Fruit fly (Drosophila melanogaster) whole organism: ENCODE measurements around the gene Tep3.
A peak's percentile ranks its signal among the peaks of the same experiment; 100 is the strongest.

Experiments
- CG8478 ChIP-seq: fragments of >200 bp; optimal IDR thresholded peaks from 2 replicates; lab custom pipeline; 2018; ENCODE audit warnings: inconsistent platforms
- Dll ChIP-seq: fragments of >200 bp; optimal IDR thresholded peaks from 2 replicates; lab custom pipeline; 2017
- EcR ChIP-seq, 2 experiments: fragments of >200 bp; optimal IDR thresholded peaks; 2 replicates each; lab custom pipeline; 2017; ENCODE audit warnings: missing biosample characterization in 2 of 2, missing genetic modification characterization in 2 of 2, missing genetic modification reagents in 2 of 2
- pan ChIP-seq: fragments of >200 bp; optimal IDR thresholded peaks from 2 replicates; lab custom pipeline; 2017
- psq ChIP-seq: fragments of >200 bp; optimal IDR thresholded peaks from 2 replicates; lab custom pipeline; 2017
- usp ChIP-seq: fragments of >200 bp; optimal IDR thresholded peaks from 2 replicates; lab custom pipeline; 2017; ENCODE audit warnings: missing biosample characterization, missing genetic modification characterization, mixed read lengths

Gene Tep3

DNA sequence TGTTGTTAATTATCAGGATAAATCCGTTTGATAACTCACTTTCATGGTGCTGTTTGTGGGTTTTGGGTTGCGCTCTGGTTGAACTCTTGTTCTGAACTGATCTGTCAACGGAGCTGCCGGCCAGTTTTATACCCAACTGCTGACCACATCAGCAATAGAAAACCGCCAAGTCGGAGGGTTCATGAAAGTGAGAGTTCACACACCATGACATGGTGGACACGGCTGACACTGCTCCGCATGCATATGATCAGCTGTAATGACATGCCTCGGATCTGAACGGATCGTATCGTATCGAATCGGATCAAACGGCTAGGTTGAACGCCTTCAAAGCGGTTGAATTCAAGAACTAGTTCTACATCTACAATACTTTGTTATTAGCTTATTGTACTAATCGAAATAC lies 38.8 kb downstream of the Tep3 start, which contains the start of gene Acp1:
Acp1 (minus strand) TSS at position 101 of the 400 bp plus-strand sequence.
- TF ChIP-seq psq (lab: Kevin White, UChicago) (no peak), usp (GFP tag; lab: Kevin White, UChicago) (no peak), CG8478 (lab: Kevin White, UChicago) (no peak), pan (lab: Kevin White, UChicago) (no peak), Dll (lab: Kevin White, UChicago) (no peak), EcR (GFP tag; optimal IDR thresholded peaks at IDR 0.05; lab: Kevin White, UChicago) (no peak)

DNA sequence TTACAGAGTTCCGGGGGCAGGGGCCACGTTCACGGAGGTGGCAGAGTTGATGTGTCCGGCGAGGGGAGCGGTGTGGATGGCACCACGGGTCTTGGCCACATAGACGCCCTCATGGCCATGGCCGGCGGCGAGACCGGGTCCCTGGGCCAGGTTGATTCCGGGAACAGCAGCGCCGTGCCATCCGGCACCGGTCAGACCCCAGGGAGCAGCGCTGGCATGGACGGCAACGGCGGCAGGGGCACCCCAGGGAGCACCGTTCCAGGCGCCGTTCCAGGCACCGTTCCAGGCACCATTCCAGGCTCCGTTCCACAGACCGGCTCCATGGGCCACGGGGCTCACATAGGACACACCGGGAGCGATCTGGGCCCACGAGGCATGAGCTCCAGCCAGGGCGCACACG lies 41.6 kb downstream of the Tep3 start:
- TF ChIP-seq pan (lab: Kevin White, UChicago) (no peak), EcR (GFP tag; optimal IDR thresholded peaks at IDR 0.05; lab: Kevin White, UChicago) (no peak), Dll (lab: Kevin White, UChicago) (no peak), CG8478 (lab: Kevin White, UChicago) (no peak), usp (GFP tag; lab: Kevin White, UChicago) (no peak), psq (lab: Kevin White, UChicago) (no peak)

DNA sequence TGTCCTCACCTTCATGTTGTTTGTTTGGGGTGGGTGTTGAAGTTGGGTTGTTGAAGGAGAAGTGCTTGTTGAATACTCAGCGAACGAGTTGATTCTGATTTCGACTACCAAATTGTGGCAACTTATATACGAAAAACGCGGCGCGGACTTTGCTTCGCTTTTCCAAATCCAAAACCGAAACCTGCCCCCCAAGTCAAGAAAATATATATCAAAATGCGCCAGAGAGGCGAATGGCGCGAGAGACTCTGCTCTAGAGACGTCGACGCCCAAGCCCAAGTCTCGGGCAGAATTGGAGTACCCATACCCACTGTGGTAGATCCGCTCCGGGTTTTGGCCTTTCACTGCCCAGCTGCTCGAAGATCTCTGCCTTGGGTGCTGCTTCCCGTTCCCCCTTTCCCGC lies 42.1 kb downstream of the Tep3 start, which contains the start of gene CG7214:
CG7214 (minus strand) TSS at position 101 of the 400 bp plus-strand sequence.
- TF ChIP-seq EcR (GFP tag; optimal IDR thresholded peaks at IDR 0.05; lab: Kevin White, UChicago) = no peak
- TF ChIP-seq CG8478 (lab: Kevin White, UChicago) = no peak
- no peak for TF ChIP-seq pan (lab: Kevin White, UChicago)

DNA sequence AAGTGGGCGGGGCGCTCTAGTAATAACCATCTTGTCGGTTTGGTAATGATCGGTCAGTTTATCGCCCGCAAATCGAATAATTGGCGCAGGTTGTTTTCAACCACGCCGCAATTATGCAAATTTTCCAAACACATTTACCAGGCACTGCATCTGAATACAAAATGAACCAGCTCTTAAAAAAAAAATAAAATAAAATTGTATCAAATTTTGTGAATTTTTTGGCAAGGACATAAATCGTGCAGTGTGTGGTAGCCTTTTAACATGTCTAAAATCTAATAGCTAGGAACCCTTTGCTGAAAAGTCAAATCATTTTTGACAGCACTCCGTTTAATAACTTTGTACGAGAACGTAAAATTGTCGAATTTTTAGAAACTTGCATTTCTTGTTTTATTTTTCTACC lies 44.4 kb downstream of the Tep3 start, which contains the start of gene ATPsynGL:
ATPsynGL (plus strand) TSS at position 301 of the 400 bp plus-strand sequence.
- no peak for TF ChIP-seq EcR (GFP tag; optimal IDR thresholded peaks at IDR 0.05; lab: Kevin White, UChicago)
- TF ChIP-seq CG8478 (lab: Kevin White, UChicago) = no peak
- no peak for TF ChIP-seq usp (GFP tag; lab: Kevin White, UChicago)
- no peak for TF ChIP-seq pan (lab: Kevin White, UChicago)
- no peak for TF ChIP-seq psq (lab: Kevin White, UChicago)
- no peak for TF ChIP-seq Dll (lab: Kevin White, UChicago)

DNA sequence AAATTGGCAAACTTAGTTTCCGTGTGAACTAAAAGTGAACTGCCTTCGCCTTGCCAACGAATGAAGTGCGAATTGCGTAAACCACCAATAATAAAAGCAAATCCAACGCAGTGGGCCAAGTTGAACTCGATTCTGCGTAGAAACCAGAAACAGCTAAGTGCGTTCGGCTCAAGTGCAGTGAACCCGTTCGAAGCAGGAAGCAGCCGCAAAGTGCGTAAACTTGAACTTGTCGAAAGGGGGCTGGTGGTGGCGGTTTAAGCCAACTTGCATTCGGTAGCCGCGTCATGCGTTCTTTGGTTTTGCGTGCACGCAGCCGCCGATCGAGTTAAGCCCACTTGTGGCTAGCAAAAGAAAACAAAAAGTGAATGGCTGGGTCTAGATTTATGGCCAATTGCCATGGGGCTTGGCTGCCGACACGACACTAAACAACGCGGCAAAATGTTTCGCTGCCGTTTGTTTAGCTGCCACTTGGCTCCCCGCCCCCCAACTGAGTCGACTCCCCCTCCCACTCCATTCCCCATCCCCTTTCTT lies 48.1 kb downstream of the Tep3 start:
- TF ChIP-seq pan (lab: Kevin White, UChicago) (no peak), EcR (GFP tag; optimal IDR thresholded peaks at IDR 0.05; lab: Kevin White, UChicago) (peak in 1 of 2 experiments; percentile 72), psq (lab: Kevin White, UChicago) (no peak)

DNA sequence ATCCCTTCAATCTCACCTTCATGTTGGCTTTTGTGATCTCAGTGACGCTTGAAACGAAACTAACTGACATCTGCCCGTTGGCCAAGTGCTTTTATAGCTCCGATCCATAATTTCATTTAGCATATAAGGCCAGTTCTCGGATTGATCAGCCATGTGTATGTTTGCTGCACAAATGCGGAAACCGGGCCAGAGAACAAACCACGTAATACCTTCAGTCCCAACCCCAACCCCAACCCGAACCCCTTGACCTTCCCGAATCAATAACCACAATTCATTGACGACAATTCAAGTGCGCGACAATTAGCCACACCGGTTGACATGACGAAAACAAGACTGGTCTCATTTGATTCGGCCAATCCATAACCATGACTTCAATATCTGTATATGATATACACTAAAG lies 50.5 kb downstream of the Tep3 start, which contains the start of gene CG7203:
CG7203 (minus strand) TSS at position 101 of the 400 bp plus-strand sequence.
- TF ChIP-seq usp (GFP tag; lab: Kevin White, UChicago) (no peak), pan (lab: Kevin White, UChicago) (no peak), psq (lab: Kevin White, UChicago) (no peak), EcR (GFP tag; optimal IDR thresholded peaks at IDR 0.05; lab: Kevin White, UChicago) (no peak), CG8478 (lab: Kevin White, UChicago) (no peak), Dll (lab: Kevin White, UChicago) (no peak)

DNA sequence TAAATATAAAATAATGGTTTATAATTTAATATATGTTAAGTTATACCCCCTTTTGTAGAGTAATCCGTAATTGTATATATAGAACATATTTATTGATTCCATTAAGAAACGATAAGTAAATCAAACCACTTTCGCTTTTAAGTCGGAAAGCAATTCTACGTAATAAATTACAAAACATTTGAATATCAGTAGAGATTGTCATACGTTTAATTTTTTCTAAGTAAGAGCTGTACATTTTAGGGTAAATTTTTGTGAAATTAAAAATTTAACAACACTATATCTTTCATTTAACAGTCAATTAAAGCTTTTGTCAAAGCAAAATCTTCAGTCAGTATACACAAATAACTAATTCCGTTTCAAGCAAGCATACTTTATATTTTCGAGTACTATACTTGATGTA lies 51.3 kb downstream of the Tep3 start, which contains the start of gene CG46025:
CG46025 (plus strand) TSS at position 301 of the 400 bp plus-strand sequence.
- TF ChIP-seq EcR (GFP tag; optimal IDR thresholded peaks at IDR 0.05; lab: Kevin White, UChicago) (no peak), usp (GFP tag; lab: Kevin White, UChicago) (no peak)

DNA sequence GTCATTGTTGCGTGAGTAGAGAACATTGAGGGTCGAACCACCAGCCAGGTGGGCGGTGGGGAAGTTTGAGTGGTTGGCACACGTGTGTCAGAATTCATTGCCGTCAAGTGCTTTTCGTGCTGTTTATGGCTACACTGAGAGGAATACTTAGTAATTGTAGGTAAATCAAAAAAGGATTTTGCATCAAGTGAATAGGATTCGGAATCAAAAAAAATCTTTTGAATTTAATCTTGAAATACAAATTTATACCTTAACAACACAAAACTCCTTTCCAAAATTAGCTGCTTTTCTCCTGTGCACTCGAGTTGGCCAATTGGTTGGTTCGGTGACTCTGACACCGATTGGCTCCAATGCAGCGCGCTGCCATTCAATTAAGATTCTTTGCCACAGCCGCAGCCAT lies 51.9 kb downstream of the Tep3 start:
- TF ChIP-seq usp (GFP tag; lab: Kevin White, UChicago) (no peak), pan (lab: Kevin White, UChicago) (no peak), EcR (GFP tag; optimal IDR thresholded peaks at IDR 0.05; lab: Kevin White, UChicago) (no peak), psq (lab: Kevin White, UChicago) (no peak), CG8478 (lab: Kevin White, UChicago) (no peak), Dll (lab: Kevin White, UChicago) (no peak)

DNA sequence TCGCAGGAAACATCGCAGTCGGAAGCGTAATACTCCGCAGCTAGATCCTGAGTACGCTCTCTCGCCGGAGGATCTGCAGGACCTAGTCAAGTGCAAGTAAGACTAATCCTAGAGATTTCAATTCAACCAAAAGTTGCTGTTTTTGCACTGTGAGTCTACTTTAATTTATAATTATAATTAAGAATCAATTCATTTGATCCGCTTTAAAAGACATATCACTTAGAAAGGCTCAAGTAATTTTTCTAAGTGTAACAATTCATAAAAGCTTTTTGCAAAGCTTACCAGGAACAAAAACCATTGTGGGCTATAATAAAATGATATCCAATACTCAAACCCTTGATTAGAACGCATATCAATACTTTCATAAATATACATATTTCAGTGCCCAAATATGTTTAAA lies 54.2 kb downstream of the Tep3 start:
- TF ChIP-seq EcR (GFP tag; optimal IDR thresholded peaks at IDR 0.05; lab: Kevin White, UChicago) (no peak), CG8478 (lab: Kevin White, UChicago) (no peak)
